Worm (Caenorhabditis elegans): ENCODE measurements around the gene F14H12.8.

Gene F14H12.8

ce11 chrX:4366231-4366630 is 1.5 kb upstream of the F14H12.8 start, which contains the start of gene R160.3:
R160.3 (minus strand) TSS chrX:4366331.
- TF ChIP-seq nhr-12 (tag; optimal IDR thresholded peaks at IDR 0.05): no peak
- TF ChIP-seq nhr-28 (tag; optimal IDR thresholded peaks at IDR 0.05): no peak
- TF ChIP-seq ham-2 (GFP tag; optimal IDR thresholded peaks at IDR 0.05): no peak
- no peak for TF ChIP-seq unc-39 (tag; optimal IDR thresholded peaks at IDR 0.05)
- TF ChIP-seq ceh-39 (tag; optimal IDR thresholded peaks at IDR 0.05): no peak
- no peak for TF ChIP-seq M03D4.4 (tag; optimal IDR thresholded peaks at IDR 0.05)

ce11 chrX:4363200-4363599 is 1.6 kb downstream of the F14H12.8 start, which contains the start of gene F14H12.17:
F14H12.17 (minus strand) TSS chrX:4363300.
- TF ChIP-seq ztf-11 (tag; optimal IDR thresholded peaks at IDR 0.05) (no peak), unc-39 (tag; optimal IDR thresholded peaks at IDR 0.05) (no peak), nhr-237 (tag; optimal IDR thresholded peaks at IDR 0.05) (no peak), nhr-28 (tag; optimal IDR thresholded peaks at IDR 0.05) (no peak), sem-2 (GFP tag; optimal IDR thresholded peaks at IDR 0.05) (no peak)

DNA sequence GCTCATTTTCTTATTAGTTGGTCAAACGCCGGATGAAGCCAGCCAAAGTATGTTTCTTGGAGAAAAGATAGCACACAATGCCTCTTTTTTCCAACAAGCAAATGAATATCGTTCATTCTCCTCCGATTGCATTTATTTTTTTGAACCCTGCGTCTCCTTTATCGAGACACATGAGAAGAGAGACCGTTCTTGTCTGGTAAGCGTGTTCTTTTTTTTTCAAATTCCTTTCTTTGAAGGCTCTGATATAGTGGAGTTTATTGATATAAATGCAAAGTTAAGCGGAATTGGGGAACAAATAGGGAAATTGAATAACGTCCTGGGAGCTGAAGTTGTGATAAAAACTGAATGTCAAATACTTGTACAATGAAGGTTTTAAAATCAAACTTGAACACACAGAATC is 2.3 kb downstream of the F14H12.8 start, which contains the start of gene F14H12.7:
F14H12.7 (minus strand) TSS at position 101 of the 400 bp plus-strand sequence.
- TF ChIP-seq snpc-4 (tag; optimal IDR thresholded peaks at IDR 0.05): no peak
- TF ChIP-seq nhr-237 (tag; optimal IDR thresholded peaks at IDR 0.05): no peak
- no peak for TF ChIP-seq ces-1 (GFP tag; optimal IDR thresholded peaks at IDR 0.05)
- TF ChIP-seq ham-2 (GFP tag; optimal IDR thresholded peaks at IDR 0.05): no peak
- no peak for TF ChIP-seq drap-1 (GFP tag; optimal IDR thresholded peaks at IDR 0.05)
- no peak for TF ChIP-seq hlh-1 (tag; optimal IDR thresholded peaks at IDR 0.05)
- TF ChIP-seq unc-120 (tag; optimal IDR thresholded peaks at IDR 0.05; ENCODE audit: poor library complexity, severe bottlenecking): no peak
- no peak for TF ChIP-seq unc-62 (GFP tag; optimal IDR thresholded peaks at IDR 0.05)
- TF ChIP-seq M03D4.4 (tag; optimal IDR thresholded peaks at IDR 0.05): no peak
- no peak for TF ChIP-seq nhr-28 (tag; optimal IDR thresholded peaks at IDR 0.05)
- TF ChIP-seq nhr-2 (tag; optimal IDR thresholded peaks at IDR 0.05): no peak
- no peak for TF ChIP-seq nhr-12 (tag; optimal IDR thresholded peaks at IDR 0.05)
- no peak for TF ChIP-seq mls-2 (tag; optimal IDR thresholded peaks at IDR 0.05)

DNA sequence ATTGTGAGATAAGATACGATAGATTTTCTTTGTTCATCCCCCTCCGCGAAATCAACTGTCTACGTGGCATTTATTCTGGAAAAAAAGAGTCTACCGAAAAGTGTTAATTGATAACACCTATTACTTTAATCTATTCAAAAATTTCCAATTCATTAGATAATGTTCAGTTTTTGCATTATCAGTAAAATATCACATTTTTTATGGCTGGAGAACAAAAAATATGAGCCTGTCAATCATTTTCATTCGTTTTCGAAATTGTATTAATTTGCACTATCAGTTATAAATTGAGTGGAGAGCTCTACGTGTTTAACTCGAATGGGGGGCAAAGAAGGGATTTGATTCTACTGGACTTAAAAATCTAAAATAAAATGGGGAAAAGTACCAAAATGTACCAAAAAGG is 5.7 kb downstream of the F14H12.8 start:
- TF ChIP-seq ceh-83 (GFP tag; optimal IDR thresholded peaks at IDR 0.05) (no peak), ztf-11 (tag; optimal IDR thresholded peaks at IDR 0.05) (no peak), unc-39 (tag; optimal IDR thresholded peaks at IDR 0.05) (no peak), mep-1 (tag; optimal IDR thresholded peaks at IDR 0.05) (no peak), lin-32 (GFP tag; optimal IDR thresholded peaks at IDR 0.05) (no peak), flh-1 (GFP tag; optimal IDR thresholded peaks at IDR 0.05) (no peak), ceh-43 (GFP tag; optimal IDR thresholded peaks at IDR 0.05) (no peak), nhr-76 (tag; optimal IDR thresholded peaks at IDR 0.05) (no peak), lin-13 (tag; optimal IDR thresholded peaks at IDR 0.05) (no peak), zip-8 (tag; optimal IDR thresholded peaks at IDR 0.05) (no peak), sem-2 (GFP tag; optimal IDR thresholded peaks at IDR 0.05) (no peak)

DNA sequence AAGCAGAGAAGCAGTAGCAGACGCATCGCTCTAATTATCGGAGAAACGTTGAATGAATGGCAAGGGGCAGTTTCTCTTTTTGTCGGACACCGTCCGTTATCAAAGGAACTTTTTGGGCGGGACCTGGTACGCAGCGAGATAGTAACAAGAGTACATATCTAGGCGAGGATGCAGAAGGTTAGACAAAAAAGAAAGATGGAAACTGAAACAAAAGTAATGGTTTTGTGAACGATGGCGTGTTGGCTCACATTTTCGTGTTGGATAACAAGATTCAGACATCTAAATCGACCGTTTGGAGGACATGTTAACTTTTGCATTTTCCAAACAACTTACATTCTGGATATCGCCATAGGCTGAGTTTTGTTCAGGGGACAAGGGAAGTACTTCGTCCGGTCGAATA is 7.3 kb downstream of the F14H12.8 start, which contains the start of gene F14H12.6:
F14H12.6 (minus strand) TSS at position 101 of the 400 bp plus-strand sequence.
- no peak for TF ChIP-seq pha-4 (tag; optimal IDR thresholded peaks at IDR 0.05)
- no peak for TF ChIP-seq unc-120 (tag; optimal IDR thresholded peaks at IDR 0.05; ENCODE audit: poor library complexity, severe bottlenecking)
- no peak for TF ChIP-seq unc-39 (tag; optimal IDR thresholded peaks at IDR 0.05)
- no peak for TF ChIP-seq nhr-76 (tag; optimal IDR thresholded peaks at IDR 0.05)
- no peak for TF ChIP-seq elt-3 (tag; optimal IDR thresholded peaks at IDR 0.05)
- TF ChIP-seq lin-32 (GFP tag; optimal IDR thresholded peaks at IDR 0.05): no peak
- no peak for TF ChIP-seq ham-2 (GFP tag; optimal IDR thresholded peaks at IDR 0.05)
- TF ChIP-seq sptf-1 (tag; optimal IDR thresholded peaks at IDR 0.05): no peak
- no peak for TF ChIP-seq mls-2 (tag; optimal IDR thresholded peaks at IDR 0.05)
- TF ChIP-seq lin-13 (tag; optimal IDR thresholded peaks at IDR 0.05): no peak
- no peak for TF ChIP-seq ceh-43 (GFP tag; optimal IDR thresholded peaks at IDR 0.05)
- no peak for TF ChIP-seq elt-1 (tag; optimal IDR thresholded peaks at IDR 0.05; ENCODE audit: borderline replicate concordance, insufficient read depth)
- no peak for TF ChIP-seq nhr-2 (tag; optimal IDR thresholded peaks at IDR 0.05)

- no peak for TF ChIP-seq nhr-2 (tag; optimal IDR thresholded peaks at IDR 0.05)
- no peak for TF ChIP-seq mls-2 (tag; optimal IDR thresholded peaks at IDR 0.05)
- no peak for TF ChIP-seq ham-2 (GFP tag; optimal IDR thresholded peaks at IDR 0.05)
- TF ChIP-seq lin-13 (tag; optimal IDR thresholded peaks at IDR 0.05): no peak
- no peak for TF ChIP-seq tbx-8 (GFP tag; optimal IDR thresholded peaks at IDR 0.05)
- no peak for TF ChIP-seq hlh-1 (tag; optimal IDR thresholded peaks at IDR 0.05)
- no peak for TF ChIP-seq elt-3 (tag; optimal IDR thresholded peaks at IDR 0.05)
- no peak for TF ChIP-seq flh-1 (GFP tag; optimal IDR thresholded peaks at IDR 0.05)
- no peak for TF ChIP-seq unc-39 (tag; optimal IDR thresholded peaks at IDR 0.05)
- TF ChIP-seq sem-2 (GFP tag; optimal IDR thresholded peaks at IDR 0.05): no peak
- no peak for TF ChIP-seq unc-62 (GFP tag; optimal IDR thresholded peaks at IDR 0.05)
- no peak for TF ChIP-seq lin-32 (GFP tag; optimal IDR thresholded peaks at IDR 0.05)
- TF ChIP-seq elt-1 (tag; optimal IDR thresholded peaks at IDR 0.05; ENCODE audit: borderline replicate concordance, insufficient read depth): no peak
- no peak for TF ChIP-seq ceh-43 (GFP tag; optimal IDR thresholded peaks at IDR 0.05)
- no peak for TF ChIP-seq unc-120 (tag; optimal IDR thresholded peaks at IDR 0.05; ENCODE audit: poor library complexity, severe bottlenecking)
- TF ChIP-seq sptf-1 (tag; optimal IDR thresholded peaks at IDR 0.05): no peak
- TF ChIP-seq nhr-28 (tag; optimal IDR thresholded peaks at IDR 0.05): no peak
Observed at ce11 chrX:4353318-4353717, 11.5 kb downstream of the F14H12.8 start, which contains the start of gene col-165. col-165 (plus strand) TSS chrX:4353618.
